Fruit fly (Drosophila melanogaster): Measurements from ENCODE around the gene Tmem43.
A peak's percentile ranks its signal among the peaks of the same experiment; 100 is the strongest.

Gene Tmem43

DNA sequence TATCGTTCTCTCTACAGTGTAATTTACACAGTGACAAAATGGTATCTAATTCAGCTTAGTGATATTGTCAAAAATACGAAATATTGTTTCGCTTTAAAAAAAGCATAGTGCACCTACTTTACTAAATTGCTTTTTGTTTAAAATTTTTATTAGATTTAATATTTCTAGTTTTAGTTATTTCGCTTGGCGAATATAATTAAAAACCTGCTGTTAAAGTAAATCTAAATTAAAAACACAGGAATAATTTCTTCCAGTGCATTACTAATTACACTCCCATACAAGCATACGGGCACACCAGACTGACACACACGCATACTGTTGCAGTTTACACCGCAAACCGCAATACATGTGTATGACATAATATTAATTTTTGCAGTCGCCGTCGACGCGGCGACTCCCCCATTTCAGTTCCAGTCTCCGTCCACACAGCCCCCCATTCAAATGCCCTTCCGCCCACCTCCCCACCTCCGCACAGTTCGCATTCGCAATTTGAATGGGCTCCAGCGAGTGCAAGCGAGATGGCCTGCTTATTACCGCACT lies 51.1 kb downstream of the Tmem43 start (continued):
- TF ChIP-seq Dp (GFP tag; optimal IDR thresholded peaks at IDR 0.05) (no peak), emc (GFP tag; optimal IDR thresholded peaks at IDR 0.05) (peak; percentile 6), CG3407 (GFP tag; optimal IDR thresholded peaks at IDR 0.05) (no peak), MTF-1 (GFP tag; optimal IDR thresholded peaks at IDR 0.05; ENCODE audit: borderline replicate concordance) (peak; percentile 2), NC2β (GFP tag; optimal IDR thresholded peaks at IDR 0.05) (no peak), danr (GFP tag; IDR thresholded peaks at IDR 0.05) (peak; percentile 49; the same call in 1 of the 2 replicates), Dip2 (GFP tag; IDR thresholded peaks at IDR 0.05) (no peak), Med (GFP tag) (peak; percentile 82), hbn (GFP tag; IDR thresholded peaks at IDR 0.05; ENCODE audit: partially characterized antibody) (no peak), CG10462 (GFP tag; optimal IDR thresholded peaks at IDR 0.05) (no peak), D19B (GFP tag; optimal IDR thresholded peaks at IDR 0.05) (peak; percentile 62), HmgZ (tag; optimal IDR thresholded peaks at IDR 0.05) (peak; percentile 51), CG16815 (GFP tag; optimal IDR thresholded peaks at IDR 0.05) (peak; percentile 44), Max (GFP tag; optimal IDR thresholded peaks at IDR 0.05) (peak; percentile 3), klu (GFP tag; IDR thresholded peaks at IDR 0.05) (peak; percentile 87), btn (GFP tag; optimal IDR thresholded peaks at IDR 0.05) (no peak), CG9215 (GFP tag; IDR thresholded peaks at IDR 0.05) (peak; percentile 81), CG4360 (GFP tag; IDR thresholded peaks at IDR 0.05) (no peak), pnt (GFP tag; optimal IDR thresholded peaks at IDR 0.05) (no peak), exex (tag; optimal IDR thresholded peaks at IDR 0.05) (peak; percentile 41), Dbx (GFP tag; IDR thresholded peaks at IDR 0.05) (peak; percentile 91), cg (GFP tag; optimal IDR thresholded peaks at IDR 0.05) (no peak), CG6765 (GFP tag; optimal IDR thresholded peaks at IDR 0.05) (peak; percentile 26), CG6254 (GFP tag; optimal IDR thresholded peaks at IDR 0.05) (no peak), Ravus (GFP tag; IDR thresholded peaks at IDR 0.05) (peak; percentile 54; the same call in 1 of the 2 replicates), salm (tag; optimal IDR thresholded peaks at IDR 0.05) (peak; percentile 23), HLH54F (GFP tag; optimal IDR thresholded peaks at IDR 0.05) (peak; percentile 51), Elba2 (GFP tag; optimal IDR thresholded peaks at IDR 0.05) (no peak), CG4820 (GFP tag; optimal IDR thresholded peaks at IDR 0.05) (no peak), Atf6 (GFP tag; IDR thresholded peaks at IDR 0.05) (peak; percentile 86), CG17328 (GFP tag; IDR thresholded peaks at IDR 0.05) (peak; percentile 27), CG8290 (GFP tag; optimal IDR thresholded peaks at IDR 0.05) (no peak), CG8290 (tag; optimal IDR thresholded peaks at IDR 0.05) (peak in 1 of 2 experiments; percentile 21), CG13775 (GFP tag; optimal IDR thresholded peaks at IDR 0.05) (peak; percentile 49), vvl (GFP tag; IDR thresholded peaks at IDR 0.05) (peak; percentile 28; the same call in 1 of the 2 replicates), CG7928 (GFP tag; optimal IDR thresholded peaks at IDR 0.05) (no peak), CG17385 (GFP tag; optimal IDR thresholded peaks at IDR 0.05) (peak; percentile 12), CG7786 (GFP tag; optimal IDR thresholded peaks at IDR 0.05) (peak; percentile 33), Six4 (GFP tag; optimal IDR thresholded peaks at IDR 0.05) (no peak), trem (tag; optimal IDR thresholded peaks at IDR 0.05) (no peak), CG2875 (GFP tag; optimal IDR thresholded peaks at IDR 0.05) (no peak), NK7.1 (GFP tag; optimal IDR thresholded peaks at IDR 0.05) (no peak), lab (GFP tag; optimal IDR thresholded peaks at IDR 0.05) (peak; percentile 86), HHEX (GFP tag; optimal IDR thresholded peaks at IDR 0.05) (peak; percentile 74), slp2 (GFP tag; optimal IDR thresholded peaks at IDR 0.05) (no peak), Meics (GFP tag; optimal IDR thresholded peaks at IDR 0.05) (peak; percentile 84), CG3995 (GFP tag; optimal IDR thresholded peaks at IDR 0.05) (no peak), lilli (GFP tag; optimal IDR thresholded peaks at IDR 0.05) (peak; percentile 72), CG4707 (GFP tag; optimal IDR thresholded peaks at IDR 0.05) (no peak), Abd-B (GFP tag; optimal IDR thresholded peaks at IDR 0.05) (peak; percentile 61), E2f2 (GFP tag; IDR thresholded peaks at IDR 0.05) (peak; percentile 49; the same call in 1 of the 2 replicates)
